Worm (Caenorhabditis elegans) whole organism, late embryonic: ENCODE measurements around the gene fshr-1.

Source experiments
- C38D4.7 ChIP-seq: fragments of 200-800 bp; sonication (Bioruptor generic); optimal IDR thresholded peaks from 2 replicates; lab custom pipeline; 2018; ENCODE audit warnings: mild to moderate bottlenecking, missing genetic modification characterization, moderate library complexity, missing compliant biosample characterization
- K02D7.2 ChIP-seq: sonication (generic microtip); optimal IDR thresholded peaks from 2 replicates; lab custom pipeline; 2017; ENCODE audit warnings: mild to moderate bottlenecking, missing genetic modification characterization, missing compliant biosample characterization
- T23F11.4 ChIP-seq: fragments of 200-800 bp; sonication (Bioruptor generic); optimal IDR thresholded peaks from 2 replicates; lab custom pipeline; 2018; ENCODE audit warnings: mild to moderate bottlenecking, missing genetic modification characterization, missing compliant biosample characterization
- Y22D7AL.16 ChIP-seq: sonication (generic microtip); optimal IDR thresholded peaks from 2 replicates; lab custom pipeline; 2016; ENCODE audit warnings: missing genetic modification characterization, missing compliant biosample characterization
- ama-1 ChIP-seq: fragments of 150-350 bp; optimal IDR thresholded peaks from 2 replicates; lab custom pipeline; 2014
- ceh-14 ChIP-seq: sonication (generic microtip); optimal IDR thresholded peaks from 2 replicates; lab custom pipeline; 2016; ENCODE audit warnings: missing genotype, missing genetic modification characterization, missing compliant biosample characterization
- ceh-18 ChIP-seq: sonication (generic microtip); optimal IDR thresholded peaks from 2 replicates; lab custom pipeline; 2016; ENCODE audit warnings: missing genetic modification characterization, missing compliant biosample characterization
- ceh-19 ChIP-seq: fragments of 200-800 bp; sonication (Bioruptor generic); optimal IDR thresholded peaks from 2 replicates; lab custom pipeline; 2018; ENCODE audit warnings: mild to moderate bottlenecking, missing genetic modification characterization, missing compliant biosample characterization
- ceh-2 ChIP-seq: sonication (generic microtip); optimal IDR thresholded peaks from 2 replicates; lab custom pipeline; 2016; ENCODE audit warnings: missing genotype, missing genetic modification characterization, missing compliant biosample characterization
- ceh-31 ChIP-seq: sonication (generic microtip); optimal IDR thresholded peaks from 2 replicates; lab custom pipeline; 2016; ENCODE audit warnings: missing genetic modification characterization, missing compliant biosample characterization
- ceh-45 ChIP-seq: fragments of 200-800 bp; sonication (Bioruptor generic); IDR thresholded peaks from 2 replicates; pipeline ENCODE4 v1.3.6; 2022; ENCODE audit warnings: missing genetic modification reagents, missing genetic modification characterization, missing compliant biosample characterization
- ceh-6 ChIP-seq: fragments of 200-800 bp; sonication (Bioruptor generic); optimal IDR thresholded peaks from 2 replicates; lab custom pipeline; 2018; ENCODE audit warnings: mild to moderate bottlenecking, missing genetic modification characterization, missing compliant biosample characterization
- ceh-9 ChIP-seq: sonication (generic microtip); optimal IDR thresholded peaks from 2 replicates; lab custom pipeline; 2016; ENCODE audit warnings: mild to moderate bottlenecking, missing genetic modification characterization, inconsistent platforms, missing compliant biosample characterization
- dmd-4 ChIP-seq: sonication (generic microtip); optimal IDR thresholded peaks from 2 replicates; lab custom pipeline; 2016; ENCODE audit warnings: borderline replicate concordance, missing genetic modification characterization, missing compliant biosample characterization
- dve-1 ChIP-seq: sonication (generic microtip); optimal IDR thresholded peaks from 2 replicates; lab custom pipeline; 2017; ENCODE audit warnings: antibody characterized with exemption, mild to moderate bottlenecking, missing genetic modification characterization, missing compliant biosample characterization
- elt-2 ChIP-seq: sonication (generic microtip); optimal IDR thresholded peaks from 2 replicates; lab custom pipeline; 2016; ENCODE audit warnings: missing genetic modification reagents, missing genetic modification characterization, missing compliant biosample characterization
- eyg-1 ChIP-seq: sonication (generic microtip); optimal IDR thresholded peaks from 2 replicates; lab custom pipeline; 2016; ENCODE audit warnings: missing genotype, missing genetic modification characterization, missing compliant biosample characterization
- fkh-10 ChIP-seq: fragments of 150-350 bp; optimal IDR thresholded peaks from 2 replicates; lab custom pipeline; 2014; ENCODE audit warnings: missing biosample characterization, missing genetic modification reagents, missing genetic modification characterization
- fkh-6 ChIP-seq: sonication (generic microtip); optimal IDR thresholded peaks from 2 replicates; lab custom pipeline; 2016; ENCODE audit warnings: missing genetic modification characterization, missing compliant biosample characterization
- hlh-15 ChIP-seq: sonication (generic microtip); optimal IDR thresholded peaks from 2 replicates; lab custom pipeline; 2016; ENCODE audit warnings: missing genetic modification characterization, missing compliant biosample characterization
- hlh-30 ChIP-seq: sonication (generic microtip); optimal IDR thresholded peaks from 2 replicates; lab custom pipeline; 2017; ENCODE audit warnings: antibody characterized with exemption, missing genetic modification characterization, missing compliant biosample characterization; ENCODE audit not compliant: insufficient read depth
- hlh-6 ChIP-seq: sonication (generic microtip); optimal IDR thresholded peaks from 2 replicates; lab custom pipeline; 2016; ENCODE audit warnings: missing genotype, missing genetic modification characterization, missing compliant biosample characterization
- lim-6 ChIP-seq: sonication (generic microtip); optimal IDR thresholded peaks from 2 replicates; lab custom pipeline; 2016; ENCODE audit warnings: missing genetic modification characterization, missing compliant biosample characterization
- mec-3 ChIP-seq: sonication (generic microtip); optimal IDR thresholded peaks from 2 replicates; lab custom pipeline; 2016; ENCODE audit warnings: borderline replicate concordance, missing genetic modification characterization, missing compliant biosample characterization
- nhr-11 ChIP-seq: fragments of 150-350 bp; optimal IDR thresholded peaks from 2 replicates; lab custom pipeline; 2014; ENCODE audit warnings: missing biosample characterization, missing genetic modification characterization
- nhr-232 ChIP-seq: sonication (generic microtip); optimal IDR thresholded peaks from 2 replicates; lab custom pipeline; 2016; ENCODE audit warnings: missing genetic modification characterization, missing compliant biosample characterization
- odd-2 ChIP-seq: sonication (generic microtip); optimal IDR thresholded peaks from 2 replicates; lab custom pipeline; 2017; ENCODE audit warnings: antibody characterized with exemption, mild to moderate bottlenecking, missing genetic modification characterization, missing compliant biosample characterization
- pha-2 ChIP-seq: sonication (generic microtip); optimal IDR thresholded peaks from 2 replicates; lab custom pipeline; 2017; ENCODE audit warnings: mild to moderate bottlenecking, missing genetic modification characterization, missing compliant biosample characterization
- pros-1 ChIP-seq: fragments of 150-350 bp; optimal IDR thresholded peaks from 2 replicates; lab custom pipeline; 2014; ENCODE audit warnings: missing biosample characterization, missing genetic modification reagents, missing genetic modification characterization
- sdc-2 ChIP-seq: sonication (generic microtip); optimal IDR thresholded peaks from 2 replicates; lab custom pipeline; 2016; ENCODE audit warnings: missing genotype, missing genetic modification characterization, missing compliant biosample characterization
- sox-4 ChIP-seq: sonication (generic microtip); optimal IDR thresholded peaks from 2 replicates; lab custom pipeline; 2017; ENCODE audit warnings: mild to moderate bottlenecking, missing genetic modification characterization, inconsistent platforms, missing compliant biosample characterization
- tbx-7 ChIP-seq: sonication (generic microtip); optimal IDR thresholded peaks from 2 replicates; lab custom pipeline; 2016; ENCODE audit warnings: missing genotype, missing genetic modification characterization, missing compliant biosample characterization

fshr-1 gene

ce11 chrV:9879867-9880266, 9.8 kb upstream of the fshr-1 start, which contains the start of gene sdz-31:
sdz-31 (plus strand) TSS chrV:9880167.
- TF ChIP-seq ceh-14 (tag; lab: Kevin White, UChicago) (no peak), K02D7.2 (tag; lab: Kevin White, UChicago) (no peak), pros-1 (tag; lab: Kevin White, UChicago) (no peak)
- TF ChIP-seq, all 69 proteins: peak for 0

DNA sequence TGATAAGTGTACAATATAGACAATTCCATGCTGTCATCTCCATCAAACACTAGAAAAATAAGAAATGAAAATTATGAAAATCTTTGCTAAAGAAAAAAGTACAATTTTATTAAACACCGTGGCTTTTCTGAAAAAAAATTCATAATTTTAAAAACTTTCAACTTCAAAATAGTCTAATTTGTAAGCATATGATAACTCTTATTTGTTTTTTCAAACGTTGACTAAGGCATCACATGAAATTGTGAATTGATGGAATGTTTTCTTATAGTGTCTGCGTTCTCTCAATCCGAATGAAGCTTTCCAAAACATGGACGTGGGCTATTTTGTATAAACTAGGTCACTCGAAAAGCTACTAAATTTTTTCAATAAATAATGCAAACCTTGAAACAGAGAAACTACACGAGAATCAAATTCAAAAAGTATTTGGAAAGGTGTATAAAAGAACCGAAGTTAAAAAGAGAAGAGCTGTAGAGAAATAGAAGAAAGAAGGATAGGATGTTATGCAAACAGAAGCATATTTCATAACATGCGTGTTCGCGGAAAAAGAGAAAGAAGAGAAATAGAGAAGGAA, 3.6 kb upstream of the fshr-1 start, which contains the start of gene clp-9:
Gene clp-9, minus strand, starts transcription at position 51 of the 571 bp plus-strand sequence.
- TF ChIP-seq tbx-7 (no peak), C38D4.7 (GFP tag; lab: Kevin White, UChicago) (no peak), mec-3 (tag; lab: Kevin White, UChicago) (no peak)

DNA sequence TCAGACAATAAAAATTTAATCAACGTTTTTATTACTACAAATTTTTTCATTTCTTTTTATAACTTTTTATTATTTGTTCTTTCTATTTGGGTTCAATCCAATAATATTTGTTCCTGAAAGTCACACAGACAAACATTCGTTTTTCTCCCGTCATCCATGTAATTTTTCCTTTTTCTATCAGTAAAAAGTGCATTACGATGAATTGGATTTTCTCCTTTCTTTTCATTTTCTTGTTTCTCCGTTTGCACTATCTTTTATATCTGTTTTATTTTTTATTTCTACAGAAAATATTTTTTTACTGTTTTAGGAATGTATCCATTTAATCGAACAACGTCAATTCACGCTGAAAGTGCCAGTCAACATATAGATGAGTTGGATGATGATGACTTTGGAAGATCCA, 9.6 kb downstream of the fshr-1 start, which contains the start of gene egl-47:
Gene egl-47, plus strand, starts transcription at position 301 of the 400 bp plus-strand sequence.
- TF ChIP-seq ceh-9 = no peak
- TF ChIP-seq ceh-2 (tag; lab: Kevin White, UChicago) = no peak
- TF ChIP-seq hlh-30 (tag; lab: Kevin White, UChicago) = no peak
- no peak for TF ChIP-seq pha-2 (tag; lab: Kevin White, UChicago)
- no peak for TF ChIP-seq elt-2 (tag; lab: Kevin White, UChicago)
- no peak for TF ChIP-seq ceh-6 (GFP tag; lab: Kevin White, UChicago)
- TF ChIP-seq sox-4 (tag; lab: Kevin White, UChicago) = no peak
- TF ChIP-seq T23F11.4 = no peak
- TF ChIP-seq odd-2 (tag; lab: Kevin White, UChicago) = no peak

DNA sequence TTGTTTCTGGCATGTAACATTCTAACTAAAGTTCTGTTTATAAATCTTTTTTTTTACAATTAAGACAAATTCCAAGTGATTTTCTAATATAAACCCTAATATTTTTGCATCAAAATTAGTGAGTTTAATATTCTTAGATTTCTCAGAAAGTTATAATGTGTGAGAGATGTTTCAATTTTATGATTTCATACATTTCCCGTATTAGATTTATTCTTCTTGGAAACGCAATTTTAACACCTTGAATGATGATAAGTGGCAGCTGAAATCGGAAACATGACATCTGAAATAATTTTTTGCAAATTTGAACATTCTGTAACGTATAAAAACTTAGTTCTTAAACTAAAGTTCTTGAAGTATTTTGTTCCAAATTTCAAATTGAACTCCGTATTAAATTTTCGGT, 11.5 kb downstream of the fshr-1 start:
- no peak for TF ChIP-seq nhr-11 (tag; lab: Kevin White, UChicago)

ce11 chrV:9906115-9906514, 16.5 kb downstream of the fshr-1 start, which contains the start of gene fipr-11:
fipr-11 (minus strand) TSS chrV:9906215.
- no peak for TF ChIP-seq lim-6 (tag; lab: Kevin White, UChicago)
- no peak for TF ChIP-seq T23F11.4
- no peak for TF ChIP-seq ceh-9
- no peak for TF ChIP-seq odd-2 (tag; lab: Kevin White, UChicago)
- no peak for TF ChIP-seq fkh-10 (GFP tag; lab: Kevin White, UChicago)
- TF ChIP-seq ceh-31 = no peak
- TF ChIP-seq hlh-15 (tag; lab: Kevin White, UChicago) = no peak
- TF ChIP-seq sox-4 (tag; lab: Kevin White, UChicago) = no peak
- TF ChIP-seq hlh-6 (tag; lab: Kevin White, UChicago) = no peak

ce11 chrV:9907205-9907604, 17.6 kb downstream of the fshr-1 start:
- TF ChIP-seq eyg-1 (no peak), sdc-2 (tag; lab: Kevin White, UChicago) (no peak), ceh-18 (tag; lab: Kevin White, UChicago) (no peak), dve-1 (tag; lab: Kevin White, UChicago) (no peak), nhr-232 (tag; lab: Kevin White, UChicago) (no peak), mec-3 (tag; lab: Kevin White, UChicago) (no peak), ceh-45 (no peak), ama-1 (no peak), C38D4.7 (GFP tag; lab: Kevin White, UChicago) (no peak), Y22D7AL.16 (tag; lab: Kevin White, UChicago) (no peak), dmd-4 (tag; lab: Kevin White, UChicago) (no peak), fkh-6 (no peak), ceh-19 (GFP tag; lab: Kevin White, UChicago) (no peak)
